Fruit fly (Drosophila melanogaster) whole organism, embryonic: ENCODE measurements around the gene NT1.

Experiments used
- CG10366 ChIP-seq: fragments of 200-800 bp; sonication (Bioruptor generic); IDR thresholded peaks from 2 replicates; pipeline ENCODE4 v1.3.6; 2022; ENCODE audit warnings: missing biosample characterization, missing genetic modification characterization
- CG10431 ChIP-seq: fragments of 200-800 bp; sonication (Bioruptor generic); optimal IDR thresholded peaks from 3 replicates; lab custom pipeline; 2018; ENCODE audit warnings: missing biosample characterization, mild to moderate bottlenecking, missing genetic modification characterization
- CG10462 ChIP-seq: fragments of 200-800 bp; sonication (Bioruptor generic); optimal IDR thresholded peaks from 2 replicates; lab custom pipeline; 2016; ENCODE audit warnings: missing biosample characterization, missing genetic modification characterization
- CG11723 ChIP-seq: fragments of 200-800 bp; sonication (Bioruptor generic); optimal IDR thresholded peaks from 2 replicates; lab custom pipeline; 2017; ENCODE audit warnings: missing biosample characterization, mild to moderate bottlenecking, missing genetic modification characterization
- CG12659 ChIP-seq: fragments of 200-800 bp; sonication (Bioruptor generic); optimal IDR thresholded peaks from 3 replicates; lab custom pipeline; 2017; ENCODE audit warnings: mild to moderate bottlenecking, missing biosample characterization, missing genetic modification reagents, missing genetic modification characterization
- CG12942 ChIP-seq: fragments of 200-800 bp; sonication (Bioruptor generic); optimal IDR thresholded peaks from 3 replicates; lab custom pipeline; 2016; ENCODE audit warnings: missing biosample characterization, missing genetic modification characterization
- CG14014 ChIP-seq: fragments of 200-800 bp; sonication (Bioruptor generic); IDR thresholded peaks from 2 replicates; pipeline ENCODE4 v1.3.6; 2022; ENCODE audit warnings: missing biosample characterization, missing genetic modification characterization
- CG14050 ChIP-seq: fragments of 200-800 bp; sonication (Bioruptor generic); IDR thresholded peaks from 3 replicates; pipeline ENCODE4 v1.3.6; 2022; ENCODE audit warnings: missing biosample characterization, missing genetic modification characterization
- CG14860 ChIP-seq: fragments of 200-800 bp; sonication (Bioruptor generic); IDR thresholded peaks from 3 replicates; pipeline ENCODE4 v1.3.6; 2022; ENCODE audit warnings: missing biosample characterization, missing genetic modification characterization; ENCODE audit not compliant: partially characterized antibody
- CG15479 ChIP-seq: fragments of 200-800 bp; sonication (Bioruptor generic); optimal IDR thresholded peaks from 3 replicates; lab custom pipeline; 2019; ENCODE audit warnings: missing biosample characterization, mild to moderate bottlenecking, missing genetic modification characterization, moderate library complexity
- CG17186 ChIP-seq: fragments of 200-800 bp; sonication (Bioruptor generic); optimal IDR thresholded peaks from 3 replicates; lab custom pipeline; 2017; ENCODE audit warnings: missing biosample characterization, missing genetic modification reagents, missing genetic modification characterization
- CG17612 ChIP-seq: fragments of 200-800 bp; sonication (Bioruptor generic); IDR thresholded peaks from 2 replicates; pipeline ENCODE4 v1.3.6; 2022; ENCODE audit warnings: missing biosample characterization, missing genetic modification characterization
- CG1792 ChIP-seq: fragments of 200-800 bp; sonication (Bioruptor generic); optimal IDR thresholded peaks from 2 replicates; lab custom pipeline; 2016; ENCODE audit warnings: missing biosample characterization, missing genetic modification characterization
- CG18262 ChIP-seq: fragments of 200-800 bp; optimal IDR thresholded peaks from 3 replicates; lab custom pipeline; 2019; ENCODE audit warnings: missing biosample characterization, mild to moderate bottlenecking, missing genetic modification characterization, moderate library complexity
- CG2116 ChIP-seq: fragments of 200-800 bp; sonication (Bioruptor generic); optimal IDR thresholded peaks from 3 replicates; lab custom pipeline; 2018; ENCODE audit warnings: missing biosample characterization, mild to moderate bottlenecking, missing genetic modification characterization
- CG2199 ChIP-seq: fragments of 200-800 bp; sonication (Bioruptor generic); IDR thresholded peaks from 3 replicates; pipeline ENCODE4 v1.3.6; 2022; ENCODE audit warnings: missing biosample characterization, missing genetic modification characterization
- CG2202 ChIP-seq: fragments of 200-800 bp; sonication (Bioruptor generic); optimal IDR thresholded peaks from 2 replicates; lab custom pipeline; 2018; ENCODE audit warnings: missing biosample characterization, mild to moderate bottlenecking, missing genetic modification characterization
- CG32772 ChIP-seq: fragments of 200-800 bp; sonication (Bioruptor generic); IDR thresholded peaks from 2 replicates; pipeline ENCODE4 v1.3.6; 2022; ENCODE audit warnings: missing biosample characterization, missing genetic modification characterization
- CG3847 ChIP-seq: fragments of 200-800 bp; sonication (Bioruptor generic); IDR thresholded peaks from 2 replicates; pipeline ENCODE4 v1.3.6; 2022; ENCODE audit warnings: missing biosample characterization, missing genetic modification characterization
- CG4854 ChIP-seq: fragments of 200-800 bp; sonication (Bioruptor generic); optimal IDR thresholded peaks from 2 replicates; lab custom pipeline; 2016; ENCODE audit warnings: missing biosample characterization, missing genetic modification characterization, inconsistent platforms
- CG6791 ChIP-seq: fragments of 200-800 bp; sonication (Bioruptor generic); IDR thresholded peaks from 3 replicates; pipeline ENCODE4 v1.3.6; 2022; ENCODE audit warnings: missing biosample characterization, missing genetic modification characterization; ENCODE audit not compliant: partially characterized antibody
- CG7963 ChIP-seq: fragments of 200-800 bp; sonication (Bioruptor generic); IDR thresholded peaks from 3 replicates; pipeline ENCODE4 v1.3.6; 2022; ENCODE audit warnings: missing biosample characterization, missing genetic modification characterization; ENCODE audit not compliant: partially characterized antibody
- D ChIP-seq, 2 experiments: fragments of 200-800 bp in 1 of 2; fragments of >200 bp in 1 of 2; sonication (Bioruptor generic) in 1 of 2; optimal IDR thresholded peaks; 2 replicates in 1 of 2; 3 replicates in 1 of 2; lab custom pipeline; 2017; ENCODE audit warnings: mild to moderate bottlenecking in 1 of 2, missing biosample characterization in 1 of 2, missing genetic modification characterization in 1 of 2, missing genetic modification reagents in 1 of 2
- Dad ChIP-seq: fragments of 200-800 bp; sonication (Bioruptor generic); optimal IDR thresholded peaks from 3 replicates; lab custom pipeline; 2016; ENCODE audit warnings: missing biosample characterization, missing genetic modification characterization
- Deaf1 ChIP-seq: fragments of 200-800 bp; optimal IDR thresholded peaks from 3 replicates; lab custom pipeline; 2019; ENCODE audit warnings: missing biosample characterization, mild to moderate bottlenecking, missing genetic modification characterization, moderate library complexity
- H15 ChIP-seq: fragments of 200-800 bp; sonication (Bioruptor generic); IDR thresholded peaks from 3 replicates; pipeline ENCODE4 v1.3.6; 2022; ENCODE audit warnings: missing biosample characterization, missing genetic modification characterization
- Med ChIP-seq: fragments of 200-800 bp; sonication (Bioruptor generic); peaks from one replicate; lab custom pipeline; 2016; ENCODE audit warnings: missing biosample characterization, missing genetic modification characterization, mild to moderate bottlenecking, inconsistent platforms, moderate library complexity
- Nf-YB ChIP-seq: fragments of 200-800 bp; sonication (Bioruptor generic); optimal IDR thresholded peaks from 3 replicates; lab custom pipeline; 2019; ENCODE audit warnings: missing biosample characterization, mild to moderate bottlenecking, missing genetic modification characterization, moderate library complexity
- Ptx1 ChIP-seq: fragments of 200-800 bp; sonication (Bioruptor generic); IDR thresholded peaks from 2 replicates; pipeline ENCODE4 v1.3.6; 2022; ENCODE audit warnings: missing biosample characterization, missing genetic modification characterization
- Side ChIP-seq: fragments of 200-800 bp; sonication (Bioruptor generic); optimal IDR thresholded peaks from 2 replicates; lab custom pipeline; 2016; ENCODE audit warnings: missing biosample characterization, missing genetic modification characterization
- ci ChIP-seq: fragments of 200-800 bp; sonication (Bioruptor generic); IDR thresholded peaks from 3 replicates; pipeline ENCODE4 v1.3.6; 2022; ENCODE audit warnings: missing biosample characterization, missing genetic modification characterization
- dm ChIP-seq: fragments of 200-800 bp; sonication (Bioruptor generic); optimal IDR thresholded peaks from 3 replicates; lab custom pipeline; 2016; ENCODE audit warnings: missing biosample characterization, missing genetic modification characterization
- fru ChIP-seq: fragments of >200 bp; optimal IDR thresholded peaks from 2 replicates; lab custom pipeline; 2017
- gcm ChIP-seq: fragments of 200-800 bp; sonication (Bioruptor generic); optimal IDR thresholded peaks from 2 replicates; lab custom pipeline; 2019; ENCODE audit warnings: missing biosample characterization, mild to moderate bottlenecking, missing genetic modification characterization, moderate library complexity
- hbn ChIP-seq: fragments of 200-800 bp; sonication (Bioruptor generic); IDR thresholded peaks from 2 replicates; pipeline ENCODE4 v1.3.6; 2022; ENCODE audit warnings: missing biosample characterization, missing genetic modification characterization; ENCODE audit not compliant: partially characterized antibody
- lilli ChIP-seq: fragments of 200-800 bp; sonication (Bioruptor generic); optimal IDR thresholded peaks from 3 replicates; lab custom pipeline; 2016; ENCODE audit warnings: missing biosample characterization, missing genetic modification characterization
- lmd ChIP-seq: fragments of 200-800 bp; sonication (Bioruptor generic); IDR thresholded peaks from 2 replicates; pipeline ENCODE4 v1.3.6; 2022; ENCODE audit warnings: missing biosample characterization, missing genetic modification characterization
- lola ChIP-seq, 3 experiments: fragments of >200 bp in 2 of 3; fragments of 200-800 bp in 1 of 3; sonication (Bioruptor generic) in 1 of 3; optimal IDR thresholded peaks; 2 replicates each; lab custom pipeline; 2017 to 2019; ENCODE audit warnings: missing biosample characterization in 3 of 3, missing genetic modification characterization in 3 of 3, mild to moderate bottlenecking in 1 of 3, moderate library complexity in 1 of 3
- pfk ChIP-seq: fragments of 200-800 bp; sonication (Bioruptor generic); optimal IDR thresholded peaks from 2 replicates; lab custom pipeline; 2018; ENCODE audit warnings: missing biosample characterization, mild to moderate bottlenecking, missing genetic modification characterization, moderate library complexity
- ro ChIP-seq: fragments of 200-800 bp; sonication (Bioruptor generic); IDR thresholded peaks from 2 replicates; pipeline ENCODE4 v1.3.6; 2022; ENCODE audit warnings: missing biosample characterization, missing genetic modification characterization
- schlank ChIP-seq: fragments of 200-800 bp; sonication (Bioruptor generic); optimal IDR thresholded peaks from 2 replicates; lab custom pipeline; 2018; ENCODE audit warnings: missing biosample characterization, mild to moderate bottlenecking, missing genetic modification characterization
- seq ChIP-seq: fragments of 200-800 bp; sonication (Bioruptor generic); IDR thresholded peaks from 2 replicates; pipeline ENCODE4 v1.3.6; 2022; ENCODE audit warnings: missing biosample characterization, missing genetic modification characterization
- shn ChIP-seq: fragments of 200-800 bp; sonication (Bioruptor generic); optimal IDR thresholded peaks from 3 replicates; lab custom pipeline; 2016; ENCODE audit warnings: missing biosample characterization, missing genetic modification characterization
- sqz ChIP-seq: fragments of 200-800 bp; sonication (Bioruptor generic); optimal IDR thresholded peaks from 3 replicates; lab custom pipeline; 2018; ENCODE audit warnings: missing biosample characterization, mild to moderate bottlenecking, missing genetic modification characterization
- trem ChIP-seq: fragments of 200-800 bp; optimal IDR thresholded peaks from 3 replicates; lab custom pipeline; 2019; ENCODE audit warnings: missing biosample characterization, mild to moderate bottlenecking, missing genetic modification characterization, moderate library complexity
- wek ChIP-seq: fragments of 200-800 bp; sonication (Bioruptor generic); optimal IDR thresholded peaks from 3 replicates; lab custom pipeline; 2018; ENCODE audit warnings: missing biosample characterization, mild to moderate bottlenecking, missing genetic modification characterization, moderate library complexity
- wor ChIP-seq: fragments of 200-800 bp; sonication (Bioruptor generic); IDR thresholded peaks from 2 replicates; pipeline ENCODE4 v1.3.6; 2022; ENCODE audit warnings: missing biosample characterization, missing genetic modification characterization
- yki ChIP-seq: fragments of >200 bp; optimal IDR thresholded peaks from 3 replicates; lab custom pipeline; 2018
- zfh2 ChIP-seq: fragments of 200-800 bp; sonication (Bioruptor generic); optimal IDR thresholded peaks from 2 replicates; lab custom pipeline; 2016; ENCODE audit warnings: missing biosample characterization, missing genetic modification characterization

Gene NT1

DNA sequence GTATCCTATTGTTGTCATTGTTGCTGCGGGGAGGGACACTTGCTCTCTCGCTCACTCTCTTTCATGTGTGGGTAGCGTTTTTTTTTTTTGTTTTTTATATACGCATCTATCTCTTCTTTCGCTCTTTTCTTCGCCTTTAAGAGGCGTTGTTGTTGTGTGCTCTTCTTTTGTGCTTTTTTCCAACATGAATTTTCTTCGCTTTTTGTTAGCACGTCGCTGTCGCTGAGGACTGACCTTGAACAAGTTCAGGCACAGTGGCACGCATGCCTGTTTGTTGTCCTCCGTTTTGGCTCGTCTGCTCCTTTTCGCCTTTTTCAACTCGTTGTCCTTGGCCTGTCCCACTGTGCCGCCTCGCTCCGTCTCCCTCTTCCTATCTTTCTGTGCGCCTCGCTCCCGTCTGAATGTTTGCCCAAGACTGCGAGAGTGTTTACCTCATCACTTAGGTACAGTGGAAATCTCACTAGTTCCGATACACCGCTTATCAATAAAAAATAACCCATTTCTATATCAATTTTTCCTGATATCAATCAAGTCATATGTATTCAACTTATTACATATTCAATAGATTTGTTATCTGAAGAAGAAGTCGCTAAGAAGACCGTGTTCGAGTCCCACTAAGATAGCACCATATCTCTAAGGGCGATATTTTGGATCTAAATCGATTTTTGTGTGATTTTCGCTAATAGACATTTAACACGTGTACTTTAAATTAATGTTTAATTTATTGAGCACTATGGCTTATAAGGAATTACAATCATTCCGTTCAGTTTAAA lies 35.0 kb upstream of the NT1 start (continued):
- TF ChIP-seq CG12659 (GFP tag; lab: Kevin White, UChicago) (peak; percentile 14), CG6791 (GFP tag; lab: Robert Waterston, UW) (0 out of 3 replicates have a peak, but pooled peaks have one; percentile 11), lmd (GFP tag; lab: Robert Waterston, UW) (peak; percentile 40; the same call in 1 of the 2 replicates), Side (GFP tag; lab: Kevin White, UChicago) (peak; percentile 49), CG7963 (no peak), CG32772 (GFP tag; lab: Robert Waterston, UW) (peak; percentile 70), CG15479 (no peak), CG2202 (tag; lab: Kevin White, UChicago) (no peak), schlank (tag; lab: Kevin White, UChicago) (no peak), yki (no peak), sqz (GFP tag; lab: Kevin White, UChicago) (peak; percentile 95), Nf-YB (GFP tag; lab: Kevin White, UChicago) (no peak), trem (tag; lab: Kevin White, UChicago) (no peak), ci (GFP tag; lab: Robert Waterston, UW) (peak; percentile 60; the same call in 1 of the 3 replicates), wor (GFP tag; lab: Robert Waterston, UW) (no peak), CG4854 (GFP tag; lab: Kevin White, UChicago) (no peak), CG10431 (GFP tag; lab: Kevin White, UChicago) (no peak), pfk (GFP tag; lab: Kevin White, UChicago) (no peak), CG2116 (GFP tag; lab: Kevin White, UChicago) (no peak), CG3847 (GFP tag; lab: Robert Waterston, UW) (0 out of 2 replicates have a peak, but pooled peaks have one; percentile 26), hbn (no peak), dm (GFP tag; lab: Kevin White, UChicago) (peak; percentile 0), CG11723 (GFP tag; lab: Kevin White, UChicago) (no peak), seq (0 out of 2 replicates have a peak, but pooled peaks have one; percentile 37), gcm (GFP tag; lab: Kevin White, UChicago) (no peak), wek (no peak), CG14860 (GFP tag; lab: Robert Waterston, UW) (no peak), CG2199 (peak; percentile 31; the same call in 1 of the 3 replicates), lilli (GFP tag; lab: Kevin White, UChicago) (peak; percentile 68), ro (no peak), CG10366 (GFP tag; lab: Robert Waterston, UW) (peak; percentile 48), CG10462 (no peak), CG17186 (GFP tag; lab: Kevin White, UChicago) (no peak), shn (GFP tag; lab: Kevin White, UChicago) (peak; percentile 36), zfh2 (GFP tag; lab: Kevin White, UChicago) (peak; percentile 50), CG14014 (GFP tag; lab: Robert Waterston, UW) (0 out of 2 replicates have a peak, but pooled peaks have one; percentile 38), CG17612 (GFP tag; lab: Robert Waterston, UW) (no peak), lola (GFP tag; optimal IDR thresholded peaks at IDR 0.05; lab: Kevin White, UChicago) (no peak), Deaf1 (tag; lab: Kevin White, UChicago) (peak; percentile 3), D (optimal IDR thresholded peaks at IDR 0.05; lab: Kevin White, UChicago) (no peak), D (GFP tag; optimal IDR thresholded peaks at IDR 0.05; lab: Kevin White, UChicago) (no peak), CG1792 (GFP tag; lab: Kevin White, UChicago) (peak; percentile 17), Dad (peak; percentile 22), fru (lab: Kevin White, UChicago) (no peak), CG12942 (GFP tag; lab: Kevin White, UChicago) (no peak), Med (GFP tag; lab: Kevin White, UChicago) (peak; percentile 96), H15 (GFP tag; lab: Robert Waterston, UW) (no peak), Ptx1 (GFP tag; lab: Robert Waterston, UW) (peak; percentile 25; the same call in 1 of the 2 replicates), CG14050 (0 out of 3 replicates have a peak, but pooled peaks have one; percentile 13), CG18262 (tag; lab: Kevin White, UChicago) (no peak)
